Worm (Caenorhabditis elegans) whole organism, young adult: ENCODE results near the gene F13A2.5.

Experiments used
- B0035.1 ChIP-seq: sonication (generic microtip); optimal IDR thresholded peaks from 2 replicates; lab custom pipeline; 2016; ENCODE audit warnings: missing genetic modification characterization, mild to moderate bottlenecking, missing compliant biosample characterization, missing genotype, missing genetic modification reagents
- B0261.1 ChIP-seq: sonication (generic microtip); optimal IDR thresholded peaks from 2 replicates; lab custom pipeline; 2016; ENCODE audit warnings: mild to moderate bottlenecking, missing genetic modification characterization, moderate library complexity, missing compliant biosample characterization
- C06A6.2 ChIP-seq: fragments of 200-800 bp; sonication (Bioruptor generic); conservative IDR thresholded peaks from 2 replicates; pipeline ENCODE4 v1.3.6; 2022; ENCODE audit warnings: missing genetic modification characterization, missing compliant biosample characterization
- F10E7.11 ChIP-seq: sonication (generic microtip); optimal IDR thresholded peaks from 2 replicates; lab custom pipeline; 2017; ENCODE audit warnings: mild to moderate bottlenecking, missing genetic modification characterization, moderate library complexity, missing compliant biosample characterization
- F22D6.2 ChIP-seq: sonication (generic microtip); optimal IDR thresholded peaks from 2 replicates; lab custom pipeline; 2016; ENCODE audit warnings: mild to moderate bottlenecking, missing genetic modification characterization, missing compliant biosample characterization
- F37B4.10 ChIP-seq: fragments of 200-800 bp; sonication (Bioruptor generic); IDR thresholded peaks from 2 replicates; pipeline ENCODE4 v1.3.6; 2022; ENCODE audit warnings: missing genetic modification characterization, missing compliant biosample characterization
- F57A8.1 ChIP-seq: fragments of 200-800 bp; sonication (Bioruptor generic); optimal IDR thresholded peaks from 2 replicates; lab custom pipeline; 2018; ENCODE audit warnings: mild to moderate bottlenecking, missing genetic modification characterization, moderate library complexity, missing compliant biosample characterization
- T07F8.4 ChIP-seq: sonication (generic microtip); optimal IDR thresholded peaks from 2 replicates; lab custom pipeline; 2016; ENCODE audit warnings: mild to moderate bottlenecking, missing genetic modification characterization, moderate library complexity, missing compliant biosample characterization
- aptf-2 ChIP-seq: fragments of 200-800 bp; sonication (Bioruptor generic); conservative IDR thresholded peaks from 2 replicates; pipeline ENCODE4 v1.3.6; 2022; ENCODE audit warnings: missing genetic modification reagents, missing genetic modification characterization, missing compliant biosample characterization
- atf-7 ChIP-seq: sonication (generic microtip); optimal IDR thresholded peaks from 2 replicates; lab custom pipeline; 2017; ENCODE audit warnings: mild to moderate bottlenecking, missing genetic modification characterization, missing compliant biosample characterization
- athp-1 ChIP-seq: sonication (generic microtip); optimal IDR thresholded peaks from 2 replicates; lab custom pipeline; 2017; ENCODE audit warnings: mild to moderate bottlenecking, missing genetic modification characterization, missing compliant biosample characterization
- attf-3 ChIP-seq: fragments of 200-800 bp; sonication (Bioruptor generic); conservative IDR thresholded peaks from 2 replicates; pipeline ENCODE4 v1.3.6; 2022; ENCODE audit warnings: missing genetic modification reagents, missing genetic modification characterization, missing compliant biosample characterization
- cebp-1 ChIP-seq, 2 experiments: fragments of 200-800 bp in 1 of 2; sonication (Bioruptor generic) in 1 of 2; sonication (generic microtip) in 1 of 2; IDR thresholded peaks in 1 of 2; optimal IDR thresholded peaks in 1 of 2; 2 replicates each; pipeline versions ENCODE4 v1.3.6 to Lab custom; 2017 to 2022; ENCODE audit warnings: missing compliant biosample characterization in 2 of 2, missing genetic modification characterization in 2 of 2, mild to moderate bottlenecking in 1 of 2, missing genetic modification reagents in 1 of 2, moderate library complexity in 1 of 2
- cebp-2 ChIP-seq: fragments of 200-800 bp; sonication (Bioruptor generic); IDR thresholded peaks from 2 replicates; pipeline ENCODE4 v1.3.6; 2022; ENCODE audit warnings: missing genetic modification characterization, missing compliant biosample characterization
- ceh-100 ChIP-seq: fragments of 200-800 bp; sonication (Bioruptor generic); IDR thresholded peaks from 2 replicates; pipeline ENCODE4 v1.3.6; 2022; ENCODE audit warnings: missing genetic modification reagents, missing genetic modification characterization, missing compliant biosample characterization
- ceh-58 ChIP-seq: fragments of 200-800 bp; sonication (Bioruptor generic); IDR thresholded peaks from 2 replicates; pipeline ENCODE4 v1.3.6; 2022; ENCODE audit warnings: missing genetic modification characterization, missing compliant biosample characterization
- chd-7 ChIP-seq: sonication (generic microtip); optimal IDR thresholded peaks from 2 replicates; lab custom pipeline; 2016; ENCODE audit warnings: mild to moderate bottlenecking, missing genetic modification characterization, moderate library complexity, missing compliant biosample characterization
- die-1 ChIP-seq: sonication (generic microtip); optimal IDR thresholded peaks from 2 replicates; lab custom pipeline; 2016; ENCODE audit warnings: missing genotype, mild to moderate bottlenecking, missing genetic modification characterization, missing compliant biosample characterization
- dpl-1 ChIP-seq: fragments of 150-350 bp; optimal IDR thresholded peaks from 2 replicates; lab custom pipeline; 2014; ENCODE audit warnings: missing biosample characterization, missing genetic modification reagents, missing genetic modification characterization
- egrh-3 ChIP-seq: fragments of 200-800 bp; sonication (Bioruptor generic); IDR thresholded peaks from 2 replicates; pipeline ENCODE4 v1.3.6; 2022; ENCODE audit warnings: missing genetic modification reagents, missing genetic modification characterization, missing compliant biosample characterization
- lag-1 ChIP-seq: fragments of 200-800 bp; sonication (Bioruptor generic); IDR thresholded peaks from 2 replicates; pipeline ENCODE4 v1.3.6; 2022; ENCODE audit warnings: missing genetic modification reagents, missing genetic modification characterization, missing compliant biosample characterization
- let-526 ChIP-seq: fragments of 200-800 bp; sonication (Bioruptor generic); IDR thresholded peaks from 2 replicates; pipeline ENCODE4 v1.3.6; 2022; ENCODE audit warnings: missing genetic modification reagents, missing genetic modification characterization, missing compliant biosample characterization
- lin-54 ChIP-seq: fragments of 200-800 bp; sonication (Bioruptor generic); optimal IDR thresholded peaks from 2 replicates; lab custom pipeline; 2018; ENCODE audit warnings: mild to moderate bottlenecking, missing genetic modification characterization, missing compliant biosample characterization
- lsy-27 ChIP-seq: sonication (generic microtip); optimal IDR thresholded peaks from 2 replicates; lab custom pipeline; 2017; ENCODE audit warnings: missing genetic modification characterization, mild to moderate bottlenecking, missing compliant biosample characterization, antibody characterized with exemption, missing genotype, borderline replicate concordance; ENCODE audit not compliant: insufficient read depth
- madf-8 ChIP-seq: fragments of 200-800 bp; sonication (Bioruptor generic); conservative IDR thresholded peaks from 2 replicates; pipeline ENCODE4 v1.3.6; 2022; ENCODE audit warnings: missing genetic modification reagents, missing genetic modification characterization, missing compliant biosample characterization
- pbrm-1 ChIP-seq: fragments of 200-800 bp; sonication (Bioruptor generic); IDR thresholded peaks from 2 replicates; pipeline ENCODE4 v1.3.6; 2022; ENCODE audit warnings: missing genetic modification reagents, missing genetic modification characterization, missing compliant biosample characterization
- rpc-1 ChIP-seq, 2 experiments: fragments of 150-350 bp in 1 of 2; sonication (generic microtip) in 1 of 2; optimal IDR thresholded peaks; 2 replicates each; lab custom pipeline; 2014 to 2018; ENCODE audit warnings: missing biosample characterization in 1 of 2, missing genetic modification characterization in 1 of 2, missing genetic modification reagents in 1 of 2, missing genotype in 1 of 2
- zim-3 ChIP-seq: sonication (generic microtip); optimal IDR thresholded peaks from 2 replicates; lab custom pipeline; 2017; ENCODE audit warnings: mild to moderate bottlenecking, missing genetic modification characterization, moderate library complexity, missing compliant biosample characterization
- ztf-25 ChIP-seq: fragments of 200-800 bp; sonication (Bioruptor generic); IDR thresholded peaks from 2 replicates; pipeline ENCODE4 v1.3.6; 2022; ENCODE audit warnings: missing genetic modification reagents, missing genetic modification characterization, missing compliant biosample characterization
- ztf-6 ChIP-seq: fragments of 200-800 bp; sonication (Bioruptor generic); IDR thresholded peaks from 2 replicates; pipeline ENCODE4 v1.3.6; 2022; ENCODE audit warnings: missing genetic modification reagents, missing genetic modification characterization, missing compliant biosample characterization

Gene F13A2.5

DNA sequence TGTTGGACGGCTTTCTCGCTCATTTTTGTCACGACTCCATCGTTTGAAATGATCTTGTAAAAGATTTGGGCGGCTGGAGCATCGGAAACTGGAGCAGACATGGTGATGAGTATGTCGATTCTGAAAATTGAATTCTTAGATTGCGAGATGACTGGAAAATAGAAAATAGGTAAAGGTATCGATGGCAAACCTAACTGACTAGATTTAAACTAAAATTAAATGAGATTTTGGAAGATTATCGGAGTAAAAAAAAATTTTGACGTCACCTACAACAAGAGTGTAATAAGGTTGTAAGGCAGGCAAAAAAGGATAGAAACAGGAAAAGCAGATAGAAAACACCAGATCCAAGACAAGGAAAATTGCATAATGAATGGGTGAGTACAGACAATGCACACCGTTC, 19.7 kb upstream of the F13A2.5 start, which contains the start of gene skr-14:
skr-14 (minus strand) TSS at position 101 of the 400 bp plus-strand sequence.
- TF ChIP-seq lin-54 (GFP tag; lab: Kevin White, UChicago) (no peak), attf-3 (GFP tag; lab: Robert Waterston, UW) (no peak), cebp-2 (no peak), egrh-3 (GFP tag; lab: Robert Waterston, UW) (no peak), C06A6.2 (GFP tag; lab: Robert Waterston, UW) (no peak), lsy-27 (tag; lab: Kevin White, UChicago) (no peak), T07F8.4 (no peak), cebp-1 (GFP tag; IDR thresholded peaks at IDR 0.05; lab: Robert Waterston, UW) (no peak), cebp-1 (tag; optimal IDR thresholded peaks at IDR 0.05; lab: Kevin White, UChicago) (no peak), let-526 (GFP tag; lab: Robert Waterston, UW) (no peak), F10E7.11 (tag; lab: Kevin White, UChicago) (no peak), F37B4.10 (no peak), B0261.1 (tag; lab: Kevin White, UChicago) (no peak), pbrm-1 (no peak)

DNA sequence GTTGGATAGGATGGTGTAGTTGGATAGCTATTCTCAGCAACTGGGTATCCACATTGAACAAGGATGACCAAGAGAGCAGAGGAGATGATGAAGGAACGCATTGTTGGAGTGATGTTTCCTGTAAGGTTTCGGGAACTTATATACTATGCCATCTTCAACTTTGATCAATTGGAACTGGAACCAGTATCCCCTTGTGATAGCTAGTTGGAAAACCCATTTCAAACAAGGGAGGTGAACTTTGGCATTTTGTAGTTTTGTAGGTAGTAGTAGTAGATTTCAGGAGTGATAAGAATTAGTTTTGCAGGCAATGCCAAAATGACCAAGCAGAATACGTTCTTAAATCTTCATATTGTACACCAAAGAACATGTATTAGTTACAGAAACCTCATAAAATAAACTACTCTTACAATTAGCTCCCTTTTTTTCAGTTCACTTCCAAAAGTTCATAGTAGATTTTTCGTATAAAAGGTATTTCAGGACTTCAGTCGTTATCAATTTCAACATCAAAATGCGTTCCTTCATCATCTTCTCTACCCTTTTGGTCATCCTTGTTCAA, 18.1 kb upstream of the F13A2.5 start, which contains the start of the genes Y47D7A.7 and Y47D7A.2:
Y47D7A.7 (minus strand) TSS at position 101 of the 556 bp plus-strand sequence.
Y47D7A.2 (plus strand) TSS at position 506 of the 556 bp plus-strand sequence.
- TF ChIP-seq let-526 (GFP tag; lab: Robert Waterston, UW) (no peak), zim-3 (tag; lab: Kevin White, UChicago) (no peak), atf-7 (no peak)

DNA sequence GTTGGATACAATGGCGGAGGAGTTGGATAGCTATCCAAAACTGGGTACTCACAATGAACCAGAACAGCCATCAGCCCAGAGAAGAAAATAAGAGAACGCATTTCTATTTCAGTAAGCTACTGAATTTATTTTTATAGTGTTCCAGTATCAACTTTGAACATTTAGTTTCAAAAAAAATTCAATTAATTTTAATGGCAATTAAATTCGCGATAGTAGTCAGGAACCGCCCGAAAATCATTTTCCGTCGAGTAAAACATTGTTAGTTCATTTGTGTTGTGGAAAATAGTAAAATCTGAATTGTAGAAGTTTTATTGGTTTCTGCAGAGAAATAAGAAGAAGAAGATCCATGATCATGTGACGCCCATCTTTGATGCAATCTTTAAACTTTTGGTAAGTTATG, 16.4 kb upstream of the F13A2.5 start, which contains the start of gene Y47D7A.6:
Y47D7A.6 (minus strand) TSS at position 101 of the 400 bp plus-strand sequence.
- TF ChIP-seq athp-1: no peak
- no peak for TF ChIP-seq zim-3 (tag; lab: Kevin White, UChicago)
- no peak for TF ChIP-seq ztf-6
- no peak for TF ChIP-seq ztf-25 (GFP tag; lab: Robert Waterston, UW)
- no peak for TF ChIP-seq chd-7
- no peak for TF ChIP-seq ceh-100
- no peak for TF ChIP-seq F57A8.1 (GFP tag; lab: Kevin White, UChicago)
- TF ChIP-seq F22D6.2 (tag; lab: Kevin White, UChicago): no peak
- TF ChIP-seq rpc-1 (optimal IDR thresholded peaks at IDR 0.05; lab: Kevin White, UChicago): no peak
- no peak for TF ChIP-seq rpc-1 (tag; optimal IDR thresholded peaks at IDR 0.05; lab: Kevin White, UChicago)
- TF ChIP-seq aptf-2: no peak

DNA sequence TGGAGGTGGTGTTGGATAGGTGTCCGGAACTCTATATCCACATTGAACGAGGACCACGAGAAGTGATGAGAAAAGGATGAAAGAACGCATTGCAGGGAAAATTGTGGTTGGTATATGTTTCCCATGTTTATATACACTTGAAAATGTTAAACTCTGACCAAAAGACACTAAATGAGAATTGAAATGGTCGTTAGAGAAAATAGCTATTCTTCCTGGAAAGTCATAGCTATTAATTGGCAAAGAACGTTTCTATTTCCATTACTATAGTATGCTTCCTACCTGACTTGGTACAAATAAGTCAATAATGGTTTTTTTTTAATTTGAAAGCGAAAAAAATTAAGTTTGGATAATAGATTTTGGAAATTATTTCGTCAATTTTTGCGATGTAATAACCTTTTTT, 14.9 kb upstream of the F13A2.5 start, which contains the start of gene Y47D7A.18:
Y47D7A.18 (minus strand) TSS at position 101 of the 400 bp plus-strand sequence.
- no peak for TF ChIP-seq die-1 (tag; lab: Kevin White, UChicago)
- TF ChIP-seq madf-8 (GFP tag; lab: Robert Waterston, UW): no peak
- TF ChIP-seq B0035.1 (tag; lab: Kevin White, UChicago): no peak
- TF ChIP-seq lag-1 (GFP tag; lab: Robert Waterston, UW): no peak
- no peak for TF ChIP-seq dpl-1 (GFP tag; lab: Kevin White, UChicago)

ce11 chrV:4414613-4415071, 12.9 kb upstream of the F13A2.5 start, which contains the start of gene grl-5:
TSS of gene grl-5 (minus strand) at chrV:4414663.
- TF ChIP-seq ceh-58 (no peak), chd-7 (no peak), T07F8.4 (no peak)
- TF ChIP-seq, all 124 proteins: peak for 0
